Fruit fly (Drosophila melanogaster): ENCODE measurements around the gene CG9525.

The CG9525 gene

DNA sequence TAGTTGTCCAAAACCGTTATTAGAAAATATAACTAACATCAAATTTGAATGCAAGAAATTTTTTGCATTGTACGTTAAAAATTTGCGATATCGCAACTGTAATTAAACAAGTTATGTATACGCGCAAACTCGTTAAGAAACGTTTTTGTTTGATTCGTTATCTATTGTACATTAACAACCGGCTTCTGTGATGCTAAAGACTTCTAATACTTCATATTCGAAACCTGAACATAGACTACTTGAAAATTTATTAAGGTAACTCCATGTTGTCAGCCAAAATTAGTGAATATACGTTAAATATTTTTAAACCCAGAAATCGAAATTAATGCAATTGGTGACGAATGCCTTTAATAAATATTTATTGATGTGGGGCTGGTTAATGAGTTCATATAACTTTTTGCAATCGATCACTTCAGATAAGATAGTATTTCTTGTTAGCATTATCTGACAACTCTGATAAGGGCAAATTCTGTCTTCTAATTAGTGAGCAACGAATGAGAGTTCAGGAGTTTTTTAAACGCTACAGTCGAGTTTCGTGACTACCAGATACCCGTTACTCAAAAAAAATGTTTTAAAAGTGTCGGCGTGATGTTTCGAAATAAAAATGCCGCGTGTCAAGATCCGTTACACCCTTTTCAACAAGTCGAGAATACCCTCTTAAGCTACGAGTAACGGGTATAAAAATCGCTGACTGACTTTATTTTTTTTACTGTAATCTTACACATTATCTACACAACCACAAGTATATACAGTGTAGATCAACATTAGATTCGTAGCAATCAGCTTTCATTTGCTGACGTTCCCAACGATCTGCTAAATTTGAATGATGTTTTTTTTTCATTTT, 9.7 kb downstream of the CG9525 start (continued):
- peak; percentile 58 for TF ChIP-seq E2f2 (GFP tag; IDR thresholded peaks at IDR 0.05)
- no peak for TF ChIP-seq CG14965 (GFP tag; optimal IDR thresholded peaks at IDR 0.05; ENCODE audit: borderline replicate concordance)
- TF ChIP-seq Bdp1 (GFP tag; optimal IDR thresholded peaks at IDR 0.05), result no peak
- no peak for TF ChIP-seq CG18476 (GFP tag; optimal IDR thresholded peaks at IDR 0.05)
- TF ChIP-seq CG17802 (tag; optimal IDR thresholded peaks at IDR 0.05), result no peak
- TF ChIP-seq pnt (GFP tag; optimal IDR thresholded peaks at IDR 0.05), result no peak
- no peak; the same call in 1 of the 2 replicates for TF ChIP-seq CG9215 (GFP tag; IDR thresholded peaks at IDR 0.05)
- TF ChIP-seq kah (GFP tag; optimal IDR thresholded peaks at IDR 0.05), result no peak
- TF ChIP-seq Atf-2 (GFP tag; optimal IDR thresholded peaks at IDR 0.05), result no peak
- no peak for TF ChIP-seq dimm (GFP tag; IDR thresholded peaks at IDR 0.05)
- peak; percentile 77 for TF ChIP-seq Meics (GFP tag; optimal IDR thresholded peaks at IDR 0.05)
- TF ChIP-seq stwl (tag; optimal IDR thresholded peaks at IDR 0.05), result peak; percentile 87
- TF ChIP-seq Hmr (GFP tag; optimal IDR thresholded peaks at IDR 0.05), result peak; percentile 54
- no peak for TF ChIP-seq CG8478 (optimal IDR thresholded peaks at IDR 0.05)
- TF ChIP-seq corto (GFP tag; optimal IDR thresholded peaks at IDR 0.05), result no peak
- no peak for TF ChIP-seq CG8281 (tag; optimal IDR thresholded peaks at IDR 0.05)
- TF ChIP-seq hb (GFP tag; IDR thresholded peaks at IDR 0.05; ENCODE audit: partially characterized antibody), result no peak; the same call in 2 of the 3 replicates
- TF ChIP-seq CG9817 (tag; optimal IDR thresholded peaks at IDR 0.05), result no peak
- no peak; the same call in 2 of the 3 replicates for TF ChIP-seq knrl (GFP tag; IDR thresholded peaks at IDR 0.05; ENCODE audit: partially characterized antibody)
- no peak for TF ChIP-seq CG1647 (GFP tag; optimal IDR thresholded peaks at IDR 0.05)
- no peak for TF ChIP-seq Sry-β (GFP tag; optimal IDR thresholded peaks at IDR 0.05)
- TF ChIP-seq CG3847 (GFP tag; IDR thresholded peaks at IDR 0.05), result peak; percentile 37; the same call in 1 of the 2 replicates
- TF ChIP-seq CG2129 (GFP tag; IDR thresholded peaks at IDR 0.05; ENCODE audit: partially characterized antibody), result no peak
- TF ChIP-seq dm (GFP tag; optimal IDR thresholded peaks at IDR 0.05), result peak; percentile 24
- TF ChIP-seq ATbp (GFP tag; optimal IDR thresholded peaks at IDR 0.05), result peak; percentile 14
- TF ChIP-seq Deaf1 (tag; optimal IDR thresholded peaks at IDR 0.05), result no peak
- TF ChIP-seq CG4424 (GFP tag; optimal IDR thresholded peaks at IDR 0.05), result peak; percentile 49
- no peak for TF ChIP-seq cad (GFP tag; optimal IDR thresholded peaks at IDR 0.05)
- peak; percentile 27; the same call in 1 of the 2 replicates for TF ChIP-seq Ada2b (GFP tag; IDR thresholded peaks at IDR 0.05)
- peak; percentile 30 for TF ChIP-seq Mes4 (GFP tag; optimal IDR thresholded peaks at IDR 0.05)
- TF ChIP-seq wor (GFP tag; IDR thresholded peaks at IDR 0.05), result no peak
- peak; percentile 7 for TF ChIP-seq CG13296 (GFP tag; optimal IDR thresholded peaks at IDR 0.05)
- TF ChIP-seq Hand (GFP tag; optimal IDR thresholded peaks at IDR 0.05), result no peak
- TF ChIP-seq BEAF-32 (GFP tag; optimal IDR thresholded peaks at IDR 0.05), result peak; percentile 11
- no peak for TF ChIP-seq D (optimal IDR thresholded peaks at IDR 0.05)
- TF ChIP-seq D (GFP tag; optimal IDR thresholded peaks at IDR 0.05), result no peak
- no peak for TF ChIP-seq Camta (GFP tag; optimal IDR thresholded peaks at IDR 0.05)
- TF ChIP-seq ERR (GFP tag; optimal IDR thresholded peaks at IDR 0.05), result no peak
- no peak for TF ChIP-seq sc (optimal IDR thresholded peaks at IDR 0.05)
- no peak for TF ChIP-seq sc (GFP tag; optimal IDR thresholded peaks at IDR 0.05)
- peak; percentile 42; the same call in 1 of the 2 replicates for TF ChIP-seq HLH3B (GFP tag; IDR thresholded peaks at IDR 0.05)
- peak; percentile 36 for TF ChIP-seq pum (GFP tag; optimal IDR thresholded peaks at IDR 0.05)
- peak; percentile 61 for TF ChIP-seq CG2712 (tag; optimal IDR thresholded peaks at IDR 0.05)
- peak; percentile 38; the same call in 1 of the 3 replicates for TF ChIP-seq otp (GFP tag; IDR thresholded peaks at IDR 0.05)
- TF ChIP-seq CG10209 (GFP tag; optimal IDR thresholded peaks at IDR 0.05), result peak; percentile 14
- TF ChIP-seq Hsf (GFP tag; optimal IDR thresholded peaks at IDR 0.05), result peak; percentile 28
- TF ChIP-seq CG17186 (GFP tag; optimal IDR thresholded peaks at IDR 0.05), result no peak
- TF ChIP-seq Usf (GFP tag; optimal IDR thresholded peaks at IDR 0.05), result no peak
- peak; percentile 66 for TF ChIP-seq her (GFP tag; optimal IDR thresholded peaks at IDR 0.05)
- TF ChIP-seq Myb (GFP tag; optimal IDR thresholded peaks at IDR 0.05), result peak; percentile 91

All from whole organism, embryonic.